Worm (Caenorhabditis elegans): ENCODE measurements around the gene R02D5.4.

- TF ChIP-seq lsy-2 (tag; optimal IDR thresholded peaks at IDR 0.05) (no peak), aha-1 (tag) (no peak), aly-2 (tag; optimal IDR thresholded peaks at IDR 0.05) (no peak), lin-39 (tag; optimal IDR thresholded peaks at IDR 0.05) (no peak), egl-27 (tag; optimal IDR thresholded peaks at IDR 0.05) (no peak), saeg-2 (GFP tag; IDR thresholded peaks at IDR 0.05) (no peak)
Observed at ce11 chrV:14460615-14461102, 23.8 kb downstream of the R02D5.4 start, which contains the start of gene F08H9.2.

Data from whole organism, L4 larva.